Worm (Caenorhabditis elegans): ENCODE measurements around the gene ari-1.4.
"Not testable (repeated sequence)": the region's sequence is repeated elsewhere in the genome, so short reads cannot be mapped to it uniquely, and the experiment has no call there.

The ari-1.4 gene

ce11 chrIV:15526477-15526876, 1.9 kb downstream of the ari-1.4 start (continued):
- peak; percentile 44 for TF ChIP-seq nhr-25 (tag; optimal IDR thresholded peaks at IDR 0.05)
- no peak for TF ChIP-seq nhr-76 (tag; optimal IDR thresholded peaks at IDR 0.05)
- TF ChIP-seq unc-62 (GFP tag; optimal IDR thresholded peaks at IDR 0.05), result no peak
- no peak for TF ChIP-seq elt-3 (tag; optimal IDR thresholded peaks at IDR 0.05)
- peak; percentile 78 for TF ChIP-seq nhr-23 (tag; optimal IDR thresholded peaks at IDR 0.05)
- TF ChIP-seq nhr-11 (tag; optimal IDR thresholded peaks at IDR 0.05), result no peak
- TF ChIP-seq fkh-2 (tag; optimal IDR thresholded peaks at IDR 0.05), result no peak

- TF ChIP-seq mml-1 (tag; optimal IDR thresholded peaks at IDR 0.05) (no peak), nhr-23 (tag; optimal IDR thresholded peaks at IDR 0.05) (no peak), lin-15B (tag; optimal IDR thresholded peaks at IDR 0.05) (no peak), fos-1 (tag; optimal IDR thresholded peaks at IDR 0.05) (no peak), ceh-28 (tag; optimal IDR thresholded peaks at IDR 0.05) (no peak)
These were observed 2.6 kb downstream of the ari-1.4 start for ce11 chrIV:15525733-15526132.

- no peak for TF ChIP-seq nhr-77 (tag; optimal IDR thresholded peaks at IDR 0.05)
- TF ChIP-seq lsy-12 (tag; optimal IDR thresholded peaks at IDR 0.05), result no peak
- TF ChIP-seq lin-39 (tag; optimal IDR thresholded peaks at IDR 0.05), result no peak
- TF ChIP-seq zag-1 (tag; optimal IDR thresholded peaks at IDR 0.05), result no peak
- no peak for TF ChIP-seq ztf-11 (tag; optimal IDR thresholded peaks at IDR 0.05)
- TF ChIP-seq nfya-1 (tag; optimal IDR thresholded peaks at IDR 0.05; ENCODE audit: insufficient read depth), result no peak
These were observed 3.4 kb downstream of the ari-1.4 start for ce11 chrIV:15524923-15525322.

- TF ChIP-seq nhr-237 (tag; optimal IDR thresholded peaks at IDR 0.05) (no peak), lsy-12 (tag; optimal IDR thresholded peaks at IDR 0.05) (no peak), lin-15B (tag; optimal IDR thresholded peaks at IDR 0.05) (no peak), mml-1 (tag; optimal IDR thresholded peaks at IDR 0.05) (no peak), nhr-12 (tag; optimal IDR thresholded peaks at IDR 0.05) (no peak), snpc-4 (tag; optimal IDR thresholded peaks at IDR 0.05) (no peak), aly-2 (tag; optimal IDR thresholded peaks at IDR 0.05) (no peak), ztf-11 (tag; optimal IDR thresholded peaks at IDR 0.05) (no peak), nhr-11 (tag; optimal IDR thresholded peaks at IDR 0.05) (no peak), nhr-23 (tag; optimal IDR thresholded peaks at IDR 0.05) (no peak), skn-1 (tag; optimal IDR thresholded peaks at IDR 0.05) (no peak), unc-62 (GFP tag; optimal IDR thresholded peaks at IDR 0.05) (no peak)
These were observed 4.6 kb downstream of the ari-1.4 start for ce11 chrIV:15523700-15524099.

- not testable (repeated sequence) for TF ChIP-seq fos-1 (tag; optimal IDR thresholded peaks at IDR 0.05); nfya-1 (tag; optimal IDR thresholded peaks at IDR 0.05; ENCODE audit: insufficient read depth); lin-39 (tag; optimal IDR thresholded peaks at IDR 0.05)
These were observed 7.0 kb downstream of the ari-1.4 start, which contains the start of gene Y73F8A.32 for ce11 chrIV:15521342-15521741. Y73F8A.32 (minus strand) TSS chrIV:15521442.

- TF ChIP-seq mml-1 (tag; optimal IDR thresholded peaks at IDR 0.05) (no peak), nhr-43 (tag; optimal IDR thresholded peaks at IDR 0.05; ENCODE audit: poor library complexity, severe bottlenecking) (no peak), eor-1 (tag; optimal IDR thresholded peaks at IDR 0.05) (no peak), ceh-82 (tag; optimal IDR thresholded peaks at IDR 0.05) (no peak), ztf-11 (tag; optimal IDR thresholded peaks at IDR 0.05) (no peak)
These were observed 31.1 kb downstream of the ari-1.4 start, which contains the start of gene acr-24 for ce11 chrIV:15497263-15497662. acr-24 (plus strand) TSS chrIV:15497563.

- TF ChIP-seq jun-1 (tag; optimal IDR thresholded peaks at IDR 0.05) (no peak), fkh-2 (tag; optimal IDR thresholded peaks at IDR 0.05) (no peak), daf-12 (tag; optimal IDR thresholded peaks at IDR 0.05) (no peak), fos-1 (tag; optimal IDR thresholded peaks at IDR 0.05) (no peak), pqm-1 (tag; optimal IDR thresholded peaks at IDR 0.05) (no peak), lsy-12 (tag; optimal IDR thresholded peaks at IDR 0.05) (peak; percentile 2), unc-62 (GFP tag; optimal IDR thresholded peaks at IDR 0.05) (no peak), nhr-67 (tag; optimal IDR thresholded peaks at IDR 0.05) (no peak), egl-5 (tag; optimal IDR thresholded peaks at IDR 0.05) (no peak), aly-2 (tag; optimal IDR thresholded peaks at IDR 0.05) (no peak), ceh-16 (tag; optimal IDR thresholded peaks at IDR 0.05) (no peak), ama-1 (optimal IDR thresholded peaks at IDR 0.05) (no peak), ZK546.5 (tag; optimal IDR thresholded peaks at IDR 0.05) (no peak), hmg-11 (tag; optimal IDR thresholded peaks at IDR 0.05) (no peak), ceh-82 (tag; optimal IDR thresholded peaks at IDR 0.05) (no peak), R02D3.7 (tag; optimal IDR thresholded peaks at IDR 0.05) (no peak), nhr-28 (tag; optimal IDR thresholded peaks at IDR 0.05) (no peak), elt-2 (tag; optimal IDR thresholded peaks at IDR 0.05) (peak; percentile 27), lin-15B (tag; optimal IDR thresholded peaks at IDR 0.05) (no peak), egl-27 (tag; optimal IDR thresholded peaks at IDR 0.05) (no peak), eor-1 (tag; optimal IDR thresholded peaks at IDR 0.05) (no peak), nfya-1 (tag; optimal IDR thresholded peaks at IDR 0.05; ENCODE audit: insufficient read depth) (no peak), pha-4 (tag; optimal IDR thresholded peaks at IDR 0.05) (peak; percentile 26), ceh-28 (tag; optimal IDR thresholded peaks at IDR 0.05) (no peak), ceh-9 (tag; optimal IDR thresholded peaks at IDR 0.05) (no peak), lin-39 (tag; optimal IDR thresholded peaks at IDR 0.05) (peak; percentile 4), mml-1 (tag; optimal IDR thresholded peaks at IDR 0.05) (no peak)
These were observed 52.0 kb downstream of the ari-1.4 start for ce11 chrIV:15476369-15476768.
